Fruit fly (Drosophila melanogaster) whole organism, embryonic: ENCODE measurements around the gene pyx.

Experiments
- Adf1 ChIP-seq: fragments of 200-800 bp; sonication (Bioruptor generic); IDR thresholded peaks from 2 replicates; pipeline ENCODE4 v1.3.6; 2022; ENCODE audit warnings: missing biosample characterization, missing genetic modification characterization
- C15 ChIP-seq: fragments of 200-800 bp; sonication (Bioruptor generic); IDR thresholded peaks from 3 replicates; pipeline ENCODE4 v1.3.6; 2022; ENCODE audit warnings: missing biosample characterization, missing genetic modification characterization
- CG10209 ChIP-seq: fragments of 200-800 bp; sonication (Bioruptor generic); optimal IDR thresholded peaks from 3 replicates; lab custom pipeline; 2017; ENCODE audit warnings: missing biosample characterization, mild to moderate bottlenecking, missing genetic modification characterization, missing genetic modification reagents
- CG11560 ChIP-seq: fragments of 200-800 bp; sonication (Bioruptor generic); IDR thresholded peaks from 3 replicates; pipeline ENCODE4 v1.3.6; 2022; ENCODE audit warnings: missing biosample characterization, missing genetic modification characterization
- CG12299 ChIP-seq: fragments of 200-800 bp; sonication (Bioruptor generic); optimal IDR thresholded peaks from 2 replicates; lab custom pipeline; 2018; ENCODE audit warnings: missing biosample characterization, mild to moderate bottlenecking, missing genetic modification characterization
- CG13624 ChIP-seq: fragments of 200-800 bp; sonication (Bioruptor generic); optimal IDR thresholded peaks from 2 replicates; lab custom pipeline; 2016; ENCODE audit warnings: missing biosample characterization, missing genetic modification characterization
- CG14965 ChIP-seq: fragments of 200-800 bp; sonication (Bioruptor generic); optimal IDR thresholded peaks from 2 replicates; lab custom pipeline; 2016; ENCODE audit warnings: missing biosample characterization, missing genetic modification characterization, borderline replicate concordance
- CG17328 ChIP-seq: fragments of 200-800 bp; sonication (Bioruptor generic); IDR thresholded peaks from 2 replicates; pipeline ENCODE4 v1.3.6; 2022; ENCODE audit warnings: missing biosample characterization, missing genetic modification characterization
- CG17385 ChIP-seq: fragments of 200-800 bp; sonication (Bioruptor generic); optimal IDR thresholded peaks from 3 replicates; lab custom pipeline; 2018; ENCODE audit warnings: missing biosample characterization, mild to moderate bottlenecking, missing genetic modification characterization
- CG2712 ChIP-seq: fragments of 200-800 bp; optimal IDR thresholded peaks from 3 replicates; lab custom pipeline; 2019; ENCODE audit warnings: missing biosample characterization, mild to moderate bottlenecking, missing genetic modification characterization, moderate library complexity
- CG6791 ChIP-seq: fragments of 200-800 bp; sonication (Bioruptor generic); IDR thresholded peaks from 3 replicates; pipeline ENCODE4 v1.3.6; 2022; ENCODE audit warnings: missing biosample characterization, missing genetic modification characterization; ENCODE audit not compliant: partially characterized antibody
- CG7745 ChIP-seq: fragments of 200-800 bp; sonication (Bioruptor generic); optimal IDR thresholded peaks from 2 replicates; lab custom pipeline; 2018; ENCODE audit warnings: missing biosample characterization, mild to moderate bottlenecking, missing genetic modification characterization, moderate library complexity
- CG8359 ChIP-seq: fragments of 200-800 bp; sonication (Bioruptor generic); optimal IDR thresholded peaks from 2 replicates; lab custom pipeline; 2017; ENCODE audit warnings: missing biosample characterization, mild to moderate bottlenecking, missing genetic modification characterization, borderline replicate concordance
- CG9609 ChIP-seq: fragments of 200-800 bp; sonication (Bioruptor generic); optimal IDR thresholded peaks from 3 replicates; lab custom pipeline; 2016; ENCODE audit warnings: missing biosample characterization, missing genetic modification characterization
- CG9797 ChIP-seq: fragments of 200-800 bp; sonication (Bioruptor generic); optimal IDR thresholded peaks from 3 replicates; lab custom pipeline; 2018; ENCODE audit warnings: missing biosample characterization, mild to moderate bottlenecking, missing genetic modification characterization
- CoRest ChIP-seq: fragments of 200-800 bp; sonication (Bioruptor generic); optimal IDR thresholded peaks from 3 replicates; lab custom pipeline; 2018; ENCODE audit warnings: missing biosample characterization, mild to moderate bottlenecking, missing genetic modification characterization, moderate library complexity
- CrebB ChIP-seq: fragments of 200-800 bp; sonication (Bioruptor generic); optimal IDR thresholded peaks from 3 replicates; lab custom pipeline; 2018; ENCODE audit warnings: missing biosample characterization, mild to moderate bottlenecking, missing genetic modification characterization
- Dbx ChIP-seq: fragments of 200-800 bp; sonication (Bioruptor generic); IDR thresholded peaks from 3 replicates; pipeline ENCODE4 v1.3.6; 2022; ENCODE audit warnings: missing biosample characterization, missing genetic modification characterization
- Dip3 ChIP-seq: fragments of 200-800 bp; sonication (Bioruptor generic); optimal IDR thresholded peaks from 3 replicates; lab custom pipeline; 2016; ENCODE audit warnings: missing biosample characterization, missing genetic modification characterization
- Elba2 ChIP-seq: fragments of 200-800 bp; sonication (Bioruptor generic); optimal IDR thresholded peaks from 3 replicates; lab custom pipeline; 2016; ENCODE audit warnings: missing biosample characterization, missing genetic modification characterization
- Hmr ChIP-seq: fragments of 200-800 bp; sonication (Bioruptor generic); optimal IDR thresholded peaks from 3 replicates; lab custom pipeline; 2017; ENCODE audit warnings: mild to moderate bottlenecking, missing biosample characterization, missing genetic modification reagents, missing genetic modification characterization
- Hr3 ChIP-seq: fragments of 200-800 bp; sonication (Bioruptor generic); optimal IDR thresholded peaks from 3 replicates; lab custom pipeline; 2016; ENCODE audit warnings: missing biosample characterization, missing genetic modification characterization
- Hr78 ChIP-seq, 2 experiments: fragments of 200-800 bp in 1 of 2; fragments of >200 bp in 1 of 2; sonication (Bioruptor generic) in 1 of 2; optimal IDR thresholded peaks; 2 replicates each; lab custom pipeline; 2017 to 2019; ENCODE audit warnings: missing biosample characterization in 2 of 2, missing genetic modification characterization in 2 of 2, mild to moderate bottlenecking in 1 of 2, moderate library complexity in 1 of 2
- Lpt ChIP-seq: fragments of >200 bp; optimal IDR thresholded peaks from 2 replicates; lab custom pipeline; 2018; ENCODE audit warnings: missing biosample characterization, missing genetic modification characterization
- MBD-R2 ChIP-seq: fragments of 200-800 bp; sonication (Bioruptor generic); IDR thresholded peaks from 2 replicates; pipeline ENCODE4 v1.3.6; 2022; ENCODE audit warnings: missing biosample characterization, missing genetic modification characterization
- Meics ChIP-seq: fragments of 200-800 bp; sonication (Bioruptor generic); optimal IDR thresholded peaks from 2 replicates; lab custom pipeline; 2017; ENCODE audit warnings: missing biosample characterization, mild to moderate bottlenecking, missing genetic modification characterization
- NK7.1 ChIP-seq: fragments of 200-800 bp; sonication (Bioruptor generic); optimal IDR thresholded peaks from 3 replicates; lab custom pipeline; 2016; ENCODE audit warnings: missing biosample characterization, missing genetic modification characterization
- Optix ChIP-seq: fragments of 200-800 bp; sonication (Bioruptor generic); IDR thresholded peaks from 3 replicates; pipeline ENCODE4 v1.3.6; 2022; ENCODE audit warnings: missing biosample characterization, missing genetic modification characterization
- Side ChIP-seq: fragments of 200-800 bp; sonication (Bioruptor generic); optimal IDR thresholded peaks from 2 replicates; lab custom pipeline; 2016; ENCODE audit warnings: missing biosample characterization, missing genetic modification characterization
- Sry-β ChIP-seq: fragments of 200-800 bp; sonication (Bioruptor generic); optimal IDR thresholded peaks from 2 replicates; lab custom pipeline; 2018; ENCODE audit warnings: missing biosample characterization, mild to moderate bottlenecking, missing genetic modification characterization, moderate library complexity
- Stat92E ChIP-seq, 3 experiments: fragments of >200 bp in 2 of 3; fragments of 200-800 bp in 1 of 3; sonication (Bioruptor generic) in 1 of 3; optimal IDR thresholded peaks; 2 replicates each; lab custom pipeline; 2017 to 2019; ENCODE audit warnings: missing biosample characterization in 3 of 3, missing genetic modification characterization in 3 of 3, mild to moderate bottlenecking in 1 of 3, moderate library complexity in 1 of 3
- bigmax ChIP-seq: fragments of 200-800 bp; sonication (Bioruptor generic); optimal IDR thresholded peaks from 2 replicates; lab custom pipeline; 2018; ENCODE audit warnings: missing biosample characterization, mild to moderate bottlenecking, missing genetic modification characterization
- btn ChIP-seq: fragments of 200-800 bp; sonication (Bioruptor generic); optimal IDR thresholded peaks from 2 replicates; lab custom pipeline; 2016; ENCODE audit warnings: missing biosample characterization, missing genetic modification characterization
- cad ChIP-seq: fragments of >200 bp; optimal IDR thresholded peaks from 2 replicates; lab custom pipeline; 2017; ENCODE audit warnings: missing biosample characterization, missing genetic modification characterization
- chn ChIP-seq: fragments of 200-800 bp; sonication (Bioruptor generic); optimal IDR thresholded peaks from 2 replicates; lab custom pipeline; 2016; ENCODE audit warnings: missing biosample characterization, missing genetic modification characterization
- crc ChIP-seq: fragments of 200-800 bp; sonication (Bioruptor generic); optimal IDR thresholded peaks from 2 replicates; lab custom pipeline; 2016; ENCODE audit warnings: missing biosample characterization, missing genetic modification characterization
- eyg ChIP-seq: fragments of 200-800 bp; sonication (Bioruptor generic); optimal IDR thresholded peaks from 3 replicates; lab custom pipeline; 2016; ENCODE audit warnings: missing biosample characterization, missing genetic modification characterization
- fru ChIP-seq: fragments of >200 bp; optimal IDR thresholded peaks from 2 replicates; lab custom pipeline; 2017
- gce ChIP-seq: fragments of 200-800 bp; sonication (Bioruptor generic); IDR thresholded peaks from 3 replicates; pipeline ENCODE4 v1.3.6; 2022; ENCODE audit warnings: missing biosample characterization, missing genetic modification characterization
- gt ChIP-seq: fragments of 200-800 bp; sonication (Bioruptor generic); IDR thresholded peaks from 2 replicates; pipeline ENCODE4 v1.3.6; 2022; ENCODE audit warnings: missing biosample characterization, missing genetic modification characterization
- h ChIP-seq: fragments of >200 bp; optimal IDR thresholded peaks from 2 replicates; lab custom pipeline; 2017
- luna ChIP-seq: fragments of 200-800 bp; sonication (Bioruptor generic); optimal IDR thresholded peaks from 2 replicates; lab custom pipeline; 2016; ENCODE audit warnings: missing biosample characterization, missing genetic modification characterization
- psq ChIP-seq: fragments of 200-800 bp; sonication (Bioruptor generic); optimal IDR thresholded peaks from 2 replicates; lab custom pipeline; 2017; ENCODE audit warnings: missing biosample characterization, missing genetic modification characterization
- ranshi ChIP-seq: fragments of 200-800 bp; sonication (Bioruptor generic); IDR thresholded peaks from 2 replicates; pipeline ENCODE4 v1.3.6; 2022; ENCODE audit warnings: missing biosample characterization, missing genetic modification characterization
- rib ChIP-seq: fragments of 200-800 bp; sonication (Bioruptor generic); IDR thresholded peaks from 2 replicates; pipeline ENCODE4 v1.3.6; 2022; ENCODE audit warnings: missing biosample characterization, missing genetic modification characterization
- ro ChIP-seq: fragments of 200-800 bp; sonication (Bioruptor generic); IDR thresholded peaks from 2 replicates; pipeline ENCODE4 v1.3.6; 2022; ENCODE audit warnings: missing biosample characterization, missing genetic modification characterization
- salm ChIP-seq: fragments of 200-800 bp; sonication (Bioruptor generic); optimal IDR thresholded peaks from 2 replicates; lab custom pipeline; 2018; ENCODE audit warnings: missing biosample characterization, mild to moderate bottlenecking, missing genetic modification characterization
- sima ChIP-seq: fragments of 200-800 bp; sonication (Bioruptor generic); optimal IDR thresholded peaks from 2 replicates; lab custom pipeline; 2016; ENCODE audit warnings: missing biosample characterization, missing genetic modification characterization
- stc ChIP-seq: fragments of 200-800 bp; sonication (Bioruptor generic); IDR thresholded peaks from 2 replicates; pipeline ENCODE4 v1.3.6; 2022; ENCODE audit warnings: missing biosample characterization, missing genetic modification characterization
- stwl ChIP-seq: fragments of 200-800 bp; sonication (Bioruptor generic); optimal IDR thresholded peaks from 3 replicates; lab custom pipeline; 2018; ENCODE audit warnings: missing biosample characterization, mild to moderate bottlenecking, missing genetic modification characterization, moderate library complexity

pyx gene

dm6 chr3L:257618-258475 lies 35.0 kb upstream of the pyx start, which contains the start of the genes DIP2 and wac (continued):
- peak; percentile 67 for TF ChIP-seq NK7.1 (GFP tag; lab: Kevin White, UChicago)
- peak; percentile 3 for TF ChIP-seq CG12299 (tag; lab: Kevin White, UChicago)
- peak; percentile 79 for TF ChIP-seq stwl (tag; lab: Kevin White, UChicago)
- no peak for TF ChIP-seq Stat92E (GFP tag; optimal IDR thresholded peaks at IDR 0.05; lab: Kevin White, UChicago)
- peak; percentile 53 for TF ChIP-seq CG10209
- no peak for TF ChIP-seq fru (lab: Kevin White, UChicago)
- peak; percentile 90 for TF ChIP-seq Dip3 (GFP tag; lab: Kevin White, UChicago)
- peak; percentile 88 for TF ChIP-seq CG6791
- peak; percentile 71 for TF ChIP-seq CoRest (tag; lab: Kevin White, UChicago)
- TF ChIP-seq Hmr (GFP tag; lab: Kevin White, UChicago) = no peak
- TF ChIP-seq Dbx (GFP tag; lab: Robert Waterston, UW) = peak; percentile 83
- TF ChIP-seq Elba2 (GFP tag; lab: Kevin White, UChicago) = peak; percentile 56
- no peak for TF ChIP-seq cad (GFP tag; lab: Kevin White, UChicago)
- peak; percentile 27 for TF ChIP-seq luna
- peak; percentile 88 for TF ChIP-seq eyg (GFP tag; lab: Kevin White, UChicago)
- peak; percentile 78 for TF ChIP-seq Side (GFP tag; lab: Kevin White, UChicago)
- TF ChIP-seq CG9609 (GFP tag; lab: Kevin White, UChicago) = peak; percentile 82
- TF ChIP-seq stc (GFP tag; lab: Robert Waterston, UW) = peak; percentile 45
- TF ChIP-seq chn (GFP tag; lab: Kevin White, UChicago) = peak; percentile 83
- no peak for TF ChIP-seq Lpt (GFP tag; lab: Kevin White, UChicago)
- peak; percentile 28 for TF ChIP-seq psq (GFP tag; lab: Kevin White, UChicago)
- TF ChIP-seq CG17328 (GFP tag; lab: Robert Waterston, UW) = peak; percentile 68
- no peak for TF ChIP-seq CG7745 (tag; lab: Kevin White, UChicago)
- TF ChIP-seq CG2712 = peak; percentile 74
- TF ChIP-seq CG17385 (GFP tag; lab: Kevin White, UChicago) = peak; percentile 53
- peak; percentile 89 for TF ChIP-seq CG9797
- TF ChIP-seq crc (GFP tag; lab: Kevin White, UChicago) = peak; percentile 67
- peak; percentile 3 for TF ChIP-seq salm (tag; lab: Kevin White, UChicago)
- TF ChIP-seq Meics (GFP tag; lab: Kevin White, UChicago) = no peak
- TF ChIP-seq CG14965 (GFP tag; lab: Kevin White, UChicago) = no peak
- peak; percentile 60 for TF ChIP-seq btn (GFP tag; lab: Kevin White, UChicago)
- TF ChIP-seq CG8359 (GFP tag; lab: Kevin White, UChicago) = no peak
- no peak for TF ChIP-seq Hr78 (GFP tag; optimal IDR thresholded peaks at IDR 0.05; lab: Kevin White, UChicago)
- peak; percentile 36 for TF ChIP-seq Adf1 (GFP tag; lab: Robert Waterston, UW)
- peak; percentile 88 for TF ChIP-seq CG13624
- no peak for TF ChIP-seq h
- TF ChIP-seq CrebB (tag; lab: Kevin White, UChicago) = no peak
- TF ChIP-seq gt = no peak
- 0 out of 2 replicates have a peak, but pooled peaks have one; percentile 74 for TF ChIP-seq ranshi (GFP tag; lab: Robert Waterston, UW)
- peak; percentile 75 for TF ChIP-seq Hr3 (GFP tag; lab: Kevin White, UChicago)
- TF ChIP-seq MBD-R2 (GFP tag; lab: Robert Waterston, UW) = peak; percentile 66
- TF ChIP-seq Sry-β (GFP tag; lab: Kevin White, UChicago) = peak; percentile 13
- no peak for TF ChIP-seq gce (GFP tag; lab: Robert Waterston, UW)
- TF ChIP-seq rib = no peak
- peak; percentile 66 for TF ChIP-seq bigmax (GFP tag; lab: Kevin White, UChicago)
- TF ChIP-seq Optix (GFP tag; lab: Robert Waterston, UW) = peak; percentile 54; the same call in 2 of the 3 replicates
- TF ChIP-seq sima (GFP tag; lab: Kevin White, UChicago) = no peak
- TF ChIP-seq CG11560 (tag; lab: Robert Waterston, UW) = peak; percentile 61; the same call in 2 of the 3 replicates
- TF ChIP-seq C15 = no peak
- TF ChIP-seq ro (GFP tag; lab: Robert Waterston, UW) = no peak
